Worm (Caenorhabditis elegans) whole organism, L3 larva: Measurements from ENCODE around the gene pir-2.

ENCODE experiments used
- fos-1 ChIP-seq: fragments of 150-350 bp; optimal IDR thresholded peaks from 2 replicates; lab custom pipeline; 2014; ENCODE audit warnings: missing biosample characterization, missing genetic modification characterization
- jun-1 ChIP-seq: fragments of 150-350 bp; optimal IDR thresholded peaks from 2 replicates; lab custom pipeline; 2014; ENCODE audit warnings: missing biosample characterization, missing genetic modification reagents, missing genetic modification characterization
- nhr-12 ChIP-seq: fragments of 150-350 bp; optimal IDR thresholded peaks from 2 replicates; lab custom pipeline; 2014; ENCODE audit warnings: missing biosample characterization, missing genetic modification characterization
- nhr-28 ChIP-seq: fragments of 150-350 bp; optimal IDR thresholded peaks from 2 replicates; lab custom pipeline; 2014; ENCODE audit warnings: missing biosample characterization, missing genetic modification characterization
- nhr-77 ChIP-seq: fragments of 150-350 bp; optimal IDR thresholded peaks from 2 replicates; lab custom pipeline; 2014; ENCODE audit warnings: missing biosample characterization, missing genetic modification characterization
- pqm-1 ChIP-seq: fragments of 150-350 bp; optimal IDR thresholded peaks from 2 replicates; lab custom pipeline; 2017; ENCODE audit warnings: missing biosample characterization, missing genetic modification characterization, inconsistent platforms

ce11 chrIII:9442846-9443245 lies 588 bp downstream of the pir-2 start:
- TF ChIP-seq pqm-1 (tag; lab: Kevin White, UChicago): no peak
- no peak for TF ChIP-seq nhr-28 (tag; lab: Kevin White, UChicago)
- no peak for TF ChIP-seq nhr-12 (tag; lab: Kevin White, UChicago)
- TF ChIP-seq fos-1 (tag; lab: Kevin White, UChicago): no peak
- TF ChIP-seq nhr-77: no peak
- TF ChIP-seq jun-1: no peak
